Worm (Caenorhabditis elegans) whole organism, L4 larva: ENCODE results near the gene lec-11.

Source experiments
- F37D6.2 ChIP-seq: sonication (generic microtip); optimal IDR thresholded peaks from 2 replicates; lab custom pipeline; 2016; ENCODE audit warnings: mild to moderate bottlenecking, missing genetic modification characterization, missing compliant biosample characterization
- R02D3.7 ChIP-seq: fragments of 150-350 bp; sonication (generic microtip); optimal IDR thresholded peaks from 3 replicates; lab custom pipeline; 2014; ENCODE audit warnings: missing biosample characterization, missing genetic modification characterization
- Y105C5A.15 ChIP-seq: fragments of 200-800 bp; sonication (Bioruptor generic); IDR thresholded peaks from 2 replicates; pipeline ENCODE4 v1.3.6; 2022; ENCODE audit warnings: missing genetic modification characterization, missing compliant biosample characterization
- aha-1 ChIP-seq: fragments of 150-350 bp; peaks from one replicate; lab custom pipeline; 2014; ENCODE audit warnings: missing biosample characterization, missing genetic modification characterization
- arid-1 ChIP-seq: fragments of 200-800 bp; sonication (Bioruptor generic); conservative IDR thresholded peaks from 2 replicates; pipeline ENCODE4 v1.3.6; 2022; ENCODE audit warnings: missing genetic modification reagents, missing genetic modification characterization, missing compliant biosample characterization
- ceh-28 ChIP-seq: fragments of 150-350 bp; optimal IDR thresholded peaks from 2 replicates; lab custom pipeline; 2014; ENCODE audit warnings: missing biosample characterization, missing genetic modification reagents, missing genetic modification characterization
- ceh-44 ChIP-seq: fragments of 200-800 bp; sonication (Bioruptor generic); IDR thresholded peaks from 2 replicates; pipeline ENCODE4 v1.3.6; 2022; ENCODE audit warnings: missing genetic modification reagents, missing genetic modification characterization, missing compliant biosample characterization
- daf-12 ChIP-seq: fragments of 150-350 bp; optimal IDR thresholded peaks from 2 replicates; lab custom pipeline; 2014; ENCODE audit warnings: missing biosample characterization, missing genetic modification reagents, missing genetic modification characterization
- daf-16 ChIP-seq, 3 experiments: sonication (generic microtip); optimal IDR thresholded peaks; 2 replicates each; lab custom pipeline; 2016 to 2017; ENCODE audit warnings: missing genetic modification characterization in 3 of 3, missing genetic modification reagents in 3 of 3, mild to moderate bottlenecking in 2 of 3, missing compliant biosample characterization in 2 of 3, missing biosample characterization in 1 of 3, moderate library complexity in 1 of 3
- dmd-6 ChIP-seq: fragments of 200-800 bp; sonication (Bioruptor generic); IDR thresholded peaks from 2 replicates; pipeline ENCODE4 v1.3.6; 2022; ENCODE audit warnings: missing genetic modification reagents, missing genetic modification characterization, missing compliant biosample characterization
- dmd-8 ChIP-seq: fragments of 200-800 bp; sonication (Bioruptor generic); IDR thresholded peaks from 2 replicates; pipeline ENCODE4 v1.3.6; 2022; ENCODE audit warnings: missing genetic modification characterization, missing compliant biosample characterization
- dmd-9 ChIP-seq: fragments of 200-800 bp; sonication (Bioruptor generic); IDR thresholded peaks from 2 replicates; pipeline ENCODE4 v1.3.6; 2022; ENCODE audit warnings: missing genetic modification reagents, missing genetic modification characterization, missing compliant biosample characterization
- dpl-1 ChIP-seq: fragments of 150-350 bp; optimal IDR thresholded peaks from 2 replicates; lab custom pipeline; 2014; ENCODE audit warnings: missing biosample characterization, missing genetic modification reagents, missing genetic modification characterization
- dve-1 ChIP-seq: sonication (generic microtip); optimal IDR thresholded peaks from 2 replicates; lab custom pipeline; 2017; ENCODE audit warnings: antibody characterized with exemption, mild to moderate bottlenecking, missing genetic modification characterization, missing compliant biosample characterization; ENCODE audit not compliant: insufficient read depth
- fos-1 ChIP-seq: fragments of 150-350 bp; optimal IDR thresholded peaks from 2 replicates; lab custom pipeline; 2014; ENCODE audit warnings: missing biosample characterization, missing genetic modification characterization
- hlh-11 ChIP-seq: fragments of 200-800 bp; sonication (Bioruptor generic); optimal IDR thresholded peaks from 2 replicates; lab custom pipeline; 2018; ENCODE audit warnings: mild to moderate bottlenecking, missing genetic modification characterization, missing compliant biosample characterization
- hlh-30 ChIP-seq: sonication (generic microtip); optimal IDR thresholded peaks from 2 replicates; lab custom pipeline; 2017; ENCODE audit warnings: antibody characterized with exemption, mild to moderate bottlenecking, missing genetic modification characterization, missing compliant biosample characterization; ENCODE audit not compliant: insufficient read depth
- jun-1 ChIP-seq: fragments of 150-350 bp; optimal IDR thresholded peaks from 2 replicates; lab custom pipeline; 2014; ENCODE audit warnings: missing biosample characterization, missing genetic modification reagents, missing genetic modification characterization
- lin-13 ChIP-seq: fragments of 150-350 bp; optimal IDR thresholded peaks from 2 replicates; lab custom pipeline; 2014; ENCODE audit warnings: missing biosample characterization, missing genetic modification reagents, missing genetic modification characterization
- madf-5 ChIP-seq, 2 experiments: fragments of 200-800 bp; sonication (Bioruptor generic); IDR thresholded peaks; 2 replicates each; pipeline ENCODE4 v1.3.6; 2022; ENCODE audit warnings: missing compliant biosample characterization in 2 of 2, missing genetic modification characterization in 2 of 2
- mes-2 ChIP-seq: sonication (generic microtip); optimal IDR thresholded peaks from 2 replicates; lab custom pipeline; 2016; ENCODE audit warnings: missing genotype, mild to moderate bottlenecking, missing genetic modification characterization, missing compliant biosample characterization; ENCODE audit not compliant: poor library complexity, severe bottlenecking
- nhr-10 ChIP-seq: fragments of 150-350 bp; optimal IDR thresholded peaks from 2 replicates; lab custom pipeline; 2014; ENCODE audit warnings: missing biosample characterization, missing genetic modification characterization
- nhr-237 ChIP-seq: sonication (generic microtip); optimal IDR thresholded peaks from 2 replicates; lab custom pipeline; 2017; ENCODE audit warnings: missing biosample characterization, missing genetic modification characterization
- nhr-28 ChIP-seq: fragments of 150-350 bp; optimal IDR thresholded peaks from 2 replicates; lab custom pipeline; 2014; ENCODE audit warnings: missing biosample characterization, missing genetic modification characterization
- nhr-6 ChIP-seq: fragments of 150-350 bp; optimal IDR thresholded peaks from 2 replicates; lab custom pipeline; 2014; ENCODE audit warnings: missing biosample characterization, missing genetic modification characterization
- nhr-77 ChIP-seq: fragments of 150-350 bp; optimal IDR thresholded peaks from 2 replicates; lab custom pipeline; 2014; ENCODE audit warnings: missing biosample characterization, missing genetic modification characterization
- php-3 ChIP-seq: fragments of 200-800 bp; sonication (Bioruptor generic); IDR thresholded peaks from 2 replicates; pipeline ENCODE4 v1.3.6; 2022; ENCODE audit warnings: missing genetic modification reagents, missing genetic modification characterization, missing compliant biosample characterization
- pqm-1 ChIP-seq: sonication (generic microtip); optimal IDR thresholded peaks from 2 replicates; lab custom pipeline; 2017; ENCODE audit warnings: missing biosample characterization, missing genetic modification characterization
- saeg-2 ChIP-seq: fragments of 200-800 bp; sonication (Bioruptor generic); IDR thresholded peaks from 2 replicates; pipeline ENCODE4 v1.3.6; 2022; ENCODE audit warnings: missing genetic modification reagents, missing genetic modification characterization, missing compliant biosample characterization
- set-16 ChIP-seq: fragments of 200-800 bp; sonication (Bioruptor generic); IDR thresholded peaks from 2 replicates; pipeline ENCODE4 v1.3.6; 2022; ENCODE audit warnings: missing genetic modification reagents, missing genetic modification characterization, missing compliant biosample characterization
- skn-1 ChIP-seq: fragments of 150-350 bp; optimal IDR thresholded peaks from 2 replicates; lab custom pipeline; 2014; ENCODE audit warnings: missing biosample characterization, missing genetic modification characterization
- snpc-4 ChIP-seq: fragments of 150-350 bp; optimal IDR thresholded peaks from 2 replicates; lab custom pipeline; 2014; ENCODE audit warnings: missing biosample characterization, missing genetic modification characterization
- spr-1 ChIP-seq: sonication (generic microtip); optimal IDR thresholded peaks from 2 replicates; lab custom pipeline; 2016; ENCODE audit warnings: mild to moderate bottlenecking, missing genetic modification characterization, missing compliant biosample characterization
- unc-39 ChIP-seq: sonication (generic microtip); optimal IDR thresholded peaks from 2 replicates; lab custom pipeline; 2017; ENCODE audit warnings: missing biosample characterization, missing genetic modification characterization
- unc-62 ChIP-seq, 3 experiments: fragments of 150-350 bp in 1 of 3; sonication (generic microtip); optimal IDR thresholded peaks in 2 of 3; peaks in 1 of 3; 1 replicate in 1 of 3; 2 replicates in 2 of 3; lab custom pipeline; 2014 to 2017; ENCODE audit warnings: missing biosample characterization in 3 of 3, missing genetic modification characterization in 3 of 3, missing genetic modification reagents in 3 of 3, missing genotype in 1 of 3
- vab-7 ChIP-seq: fragments of 200-800 bp; sonication (Bioruptor generic); IDR thresholded peaks from 2 replicates; pipeline ENCODE4 v1.3.6; 2022; ENCODE audit warnings: missing genetic modification reagents, missing genetic modification characterization, missing compliant biosample characterization
- zag-1 ChIP-seq: fragments of 150-350 bp; optimal IDR thresholded peaks from 2 replicates; lab custom pipeline; 2014; ENCODE audit warnings: missing biosample characterization, missing genetic modification characterization
- zip-11 ChIP-seq: fragments of 200-800 bp; sonication (Bioruptor generic); IDR thresholded peaks from 2 replicates; pipeline ENCODE4 v1.3.6; 2022; ENCODE audit warnings: missing genetic modification characterization, missing compliant biosample characterization
- ztf-11 ChIP-seq: fragments of 150-350 bp; optimal IDR thresholded peaks from 2 replicates; lab custom pipeline; 2014; ENCODE audit warnings: missing biosample characterization, missing genetic modification characterization

Gene lec-11

DNA sequence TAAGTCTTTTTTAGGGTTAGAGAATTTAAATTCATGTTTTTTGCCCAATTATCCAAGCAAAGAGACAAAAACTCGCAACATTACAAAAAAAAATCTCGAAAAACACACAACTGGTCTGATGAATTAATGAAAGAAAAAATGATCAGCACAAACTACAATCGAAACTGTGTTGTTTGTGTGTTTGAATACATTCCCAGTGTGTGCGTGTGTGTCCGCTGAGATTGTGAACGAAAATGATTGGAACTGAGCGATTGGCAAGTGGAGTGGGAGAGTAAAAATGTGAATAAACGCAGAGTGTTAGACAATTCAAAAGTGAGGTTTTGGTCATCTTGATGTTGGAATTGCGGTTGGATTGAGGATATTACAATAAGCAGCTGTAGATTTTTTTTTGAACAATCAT is 16.6 kb upstream of the lec-11 start:
- no peak for TF ChIP-seq hlh-30
- no peak for TF ChIP-seq dpl-1 (GFP tag; lab: Kevin White, UChicago)
- no peak for TF ChIP-seq snpc-4 (tag; lab: Kevin White, UChicago)
- TF ChIP-seq aha-1 (tag; lab: Kevin White, UChicago), result no peak
- no peak for TF ChIP-seq ceh-28 (tag; lab: Kevin White, UChicago)
- no peak for TF ChIP-seq nhr-77 (tag; lab: Kevin White, UChicago)
- no peak for TF ChIP-seq Y105C5A.15 (GFP tag; lab: Robert Waterston, UW)
- no peak for TF ChIP-seq pqm-1 (tag; lab: Kevin White, UChicago)
- no peak for TF ChIP-seq arid-1
- no peak for TF ChIP-seq nhr-237 (tag; lab: Kevin White, UChicago)
- TF ChIP-seq hlh-11 (tag; lab: Kevin White, UChicago), result peak; percentile 6
- TF ChIP-seq R02D3.7 (tag; lab: Kevin White, UChicago), result no peak
- no peak for TF ChIP-seq F37D6.2 (tag; lab: Kevin White, UChicago)
- TF ChIP-seq ceh-44 (GFP tag; lab: Robert Waterston, UW), result no peak
- no peak for TF ChIP-seq daf-16 (GFP tag; optimal IDR thresholded peaks at IDR 0.05; lab: Kevin White, UChicago)
- peak; percentile 39 for TF ChIP-seq daf-16 (tag; optimal IDR thresholded peaks at IDR 0.05; lab: Kevin White, UChicago)
- no peak for TF ChIP-seq spr-1 (tag; lab: Kevin White, UChicago)
- no peak for TF ChIP-seq daf-12 (tag; lab: Kevin White, UChicago)
- no peak for TF ChIP-seq dmd-6 (GFP tag; lab: Robert Waterston, UW)
- no peak for TF ChIP-seq fos-1 (tag; lab: Kevin White, UChicago)
- peak; percentile 99 for TF ChIP-seq nhr-28 (tag; lab: Kevin White, UChicago)
- no peak for TF ChIP-seq dmd-9 (GFP tag; lab: Robert Waterston, UW)
- TF ChIP-seq skn-1 (tag; lab: Kevin White, UChicago), result no peak
- no peak for TF ChIP-seq zip-11 (GFP tag; lab: Robert Waterston, UW)
- peak; percentile 60 for TF ChIP-seq mes-2
- no peak for TF ChIP-seq nhr-6
- TF ChIP-seq nhr-10 (tag; lab: Kevin White, UChicago), result no peak
- TF ChIP-seq dmd-8 (GFP tag; lab: Robert Waterston, UW), result no peak
- no peak for TF ChIP-seq set-16 (GFP tag; lab: Robert Waterston, UW)
- no peak for TF ChIP-seq php-3 (GFP tag; lab: Robert Waterston, UW)
- TF ChIP-seq jun-1 (tag; lab: Kevin White, UChicago), result no peak
- TF ChIP-seq zag-1, result no peak
- TF ChIP-seq vab-7 (GFP tag; lab: Robert Waterston, UW), result no peak
- no peak for TF ChIP-seq lin-13
- no peak for TF ChIP-seq unc-39

DNA sequence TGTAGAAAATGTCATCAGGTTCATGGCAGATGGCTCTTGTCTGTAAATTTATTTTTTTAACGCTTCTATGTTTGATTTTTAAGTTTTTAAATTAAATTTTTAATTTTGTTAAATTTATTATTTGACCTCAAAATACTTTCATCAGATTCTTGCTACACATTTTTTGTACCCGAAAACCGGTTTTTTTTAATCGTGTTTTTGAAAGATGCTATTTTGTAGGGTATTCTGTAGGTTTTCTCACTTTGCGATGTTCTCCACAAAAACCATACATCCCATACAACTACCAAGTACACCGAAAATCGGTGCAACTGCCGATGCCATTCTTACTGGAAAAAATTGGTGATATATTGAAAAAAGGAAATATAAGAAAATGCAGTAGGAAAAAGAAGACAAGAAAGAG is 15.9 kb upstream of the lec-11 start, which contains the start of gene nstp-2:
nstp-2 (minus strand) TSS at position 326 of the 400 bp plus-strand sequence.
- TF ChIP-seq madf-5 (GFP tag; IDR thresholded peaks at IDR 0.05; lab: Robert Waterston, UW) (no peak), ztf-11 (tag; lab: Kevin White, UChicago) (no peak), nhr-28 (tag; lab: Kevin White, UChicago) (peak; percentile 86), pqm-1 (tag; lab: Kevin White, UChicago) (no peak)
- TF ChIP-seq, all 104 proteins: peak for 1

DNA sequence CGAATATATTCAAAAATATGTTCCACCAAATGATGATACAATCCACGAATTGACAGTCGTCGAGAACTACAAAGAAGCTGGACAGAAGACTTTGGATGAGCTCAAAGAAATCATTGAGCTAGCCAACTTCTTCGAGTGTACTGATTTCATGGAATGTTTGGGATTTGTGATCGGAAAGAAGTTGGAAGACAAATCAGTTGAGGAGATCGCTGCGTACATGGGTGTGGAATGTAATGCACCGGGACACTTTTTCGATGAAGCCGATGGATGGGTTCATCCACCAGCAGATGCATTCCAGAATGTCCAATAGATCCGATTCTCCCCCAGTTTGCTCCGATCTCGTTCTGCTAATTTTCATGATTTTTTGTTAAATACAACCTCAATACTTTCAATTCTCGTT is 13.6 kb upstream of the lec-11 start:
- TF ChIP-seq saeg-2 (GFP tag; lab: Robert Waterston, UW) (no peak), unc-62 (GFP tag; optimal IDR thresholded peaks at IDR 0.05 in 1 of 2; lab: Kevin White, UChicago) (peak in 1 of 2 experiments; percentile 55), unc-62 (tag; optimal IDR thresholded peaks at IDR 0.05; lab: Kevin White, UChicago) (no peak), dve-1 (tag; lab: Kevin White, UChicago) (peak; percentile 21)
